Fruit fly (Drosophila melanogaster): ENCODE data around the gene CG7950.

Gene CG7950

DNA sequence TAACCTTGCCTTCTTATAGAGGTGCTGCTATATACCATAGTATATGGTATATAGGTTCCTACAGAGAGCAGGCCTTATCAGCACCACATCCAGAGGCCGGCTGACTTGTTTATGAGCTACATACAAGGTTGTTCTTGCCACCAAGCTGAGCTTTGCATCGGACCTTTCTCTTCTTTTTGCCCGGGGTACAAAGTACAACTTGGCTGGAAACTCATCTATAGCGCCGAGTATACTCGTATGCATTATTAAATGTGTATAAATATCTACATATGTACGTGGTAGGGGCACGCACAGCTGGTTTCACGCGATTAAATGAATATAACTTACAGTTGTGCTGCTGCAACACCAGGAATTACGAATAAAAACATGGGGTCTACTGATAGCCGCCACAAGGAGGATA lies 42.8 kb upstream of the CG7950 start (continued):
- no peak for TF ChIP-seq CG31627 (GFP tag; optimal IDR thresholded peaks at IDR 0.05)
- TF ChIP-seq cyc (GFP tag; optimal IDR thresholded peaks at IDR 0.05) = no peak
- peak; percentile 85 for TF ChIP-seq CG6854 (GFP tag; optimal IDR thresholded peaks at IDR 0.05)
- peak; percentile 18 for TF ChIP-seq achi (GFP tag; optimal IDR thresholded peaks at IDR 0.05)
- no peak for TF ChIP-seq OdsH (GFP tag; optimal IDR thresholded peaks at IDR 0.05)
- no peak for TF ChIP-seq CG11762 (GFP tag; optimal IDR thresholded peaks at IDR 0.05; ENCODE audit: insufficient read depth)
- no peak for TF ChIP-seq fd85E (GFP tag; optimal IDR thresholded peaks at IDR 0.05)
- peak; percentile 86 for TF ChIP-seq CG6276 (GFP tag; optimal IDR thresholded peaks at IDR 0.05)
- TF ChIP-seq CG10669 (GFP tag; optimal IDR thresholded peaks at IDR 0.05) = peak; percentile 67
- no peak; the same call in 2 of the 3 replicates for TF ChIP-seq CG6163 (GFP tag; IDR thresholded peaks at IDR 0.05)
- no peak for TF ChIP-seq CG10631 (GFP tag; optimal IDR thresholded peaks at IDR 0.05)
- no peak for TF ChIP-seq acj6 (GFP tag; optimal IDR thresholded peaks at IDR 0.05)
- TF ChIP-seq spab (GFP tag; optimal IDR thresholded peaks at IDR 0.05) = peak; percentile 77
- peak; percentile 88 for TF ChIP-seq CG6808 (GFP tag; optimal IDR thresholded peaks at IDR 0.05)
- TF ChIP-seq CG3032 (tag; optimal IDR thresholded peaks at IDR 0.05) = no peak
- peak; percentile 47; the same call in 2 of the 3 replicates for TF ChIP-seq CG8119 (GFP tag; IDR thresholded peaks at IDR 0.05)
- no peak for TF ChIP-seq Sox15 (GFP tag; optimal IDR thresholded peaks at IDR 0.05)
- peak; percentile 71 for TF ChIP-seq Eip78C (GFP tag)
- peak; percentile 18 for TF ChIP-seq CG8319 (GFP tag; optimal IDR thresholded peaks at IDR 0.05)
- TF ChIP-seq salr (GFP tag; optimal IDR thresholded peaks at IDR 0.05) = peak in 1 of 2 experiments; percentile 16
- TF ChIP-seq dac (GFP tag; optimal IDR thresholded peaks at IDR 0.05) = no peak
- TF ChIP-seq Hr4 (GFP tag; optimal IDR thresholded peaks at IDR 0.05) = no peak

DNA sequence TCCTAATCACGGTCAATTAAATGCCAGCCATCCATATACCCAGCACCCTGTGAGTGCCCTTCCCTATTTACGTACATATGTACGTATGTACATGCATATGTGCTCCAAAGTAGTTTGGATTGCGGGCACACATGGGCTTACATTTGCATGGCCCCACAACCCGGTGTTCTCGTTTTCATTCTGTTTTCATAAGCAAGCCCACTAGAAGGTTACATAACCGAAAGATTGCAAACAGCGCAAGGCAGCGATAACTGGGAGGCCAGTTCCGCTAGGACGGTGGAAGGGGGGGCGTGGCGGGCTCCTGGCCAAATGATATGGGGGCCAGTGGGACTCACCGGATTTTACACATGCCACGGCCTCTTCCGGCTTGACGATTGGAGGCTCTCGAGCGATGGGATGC lies 42.2 kb upstream of the CG7950 start:
- no peak for TF ChIP-seq CG15336 (GFP tag; IDR thresholded peaks at IDR 0.05)
- TF ChIP-seq CG10669 (GFP tag; optimal IDR thresholded peaks at IDR 0.05) = no peak
- no peak for TF ChIP-seq CG11762 (GFP tag; optimal IDR thresholded peaks at IDR 0.05; ENCODE audit: insufficient read depth)
- TF ChIP-seq dac (GFP tag; optimal IDR thresholded peaks at IDR 0.05) = no peak
- TF ChIP-seq fd85E (GFP tag; optimal IDR thresholded peaks at IDR 0.05) = no peak
- no peak for TF ChIP-seq CG34406 (GFP tag; optimal IDR thresholded peaks at IDR 0.05)
- TF ChIP-seq topi (GFP tag; optimal IDR thresholded peaks at IDR 0.05) = no peak
- no peak for TF ChIP-seq spab (GFP tag; optimal IDR thresholded peaks at IDR 0.05)
- no peak for TF ChIP-seq pdm3 (GFP tag; optimal IDR thresholded peaks at IDR 0.05)
- no peak for TF ChIP-seq Eip78C (GFP tag)
- TF ChIP-seq Blimp-1 (GFP tag; optimal IDR thresholded peaks at IDR 0.05) = no peak
- TF ChIP-seq ss (GFP tag; optimal IDR thresholded peaks at IDR 0.05) = no peak
- TF ChIP-seq Sox102F (GFP tag; optimal IDR thresholded peaks at IDR 0.05) = no peak
- no peak for TF ChIP-seq achi (GFP tag; optimal IDR thresholded peaks at IDR 0.05)
- TF ChIP-seq CG8119 (GFP tag; IDR thresholded peaks at IDR 0.05) = no peak
- no peak for TF ChIP-seq fkh (GFP tag; optimal IDR thresholded peaks at IDR 0.05)
- no peak for TF ChIP-seq CG11902 (GFP tag; optimal IDR thresholded peaks at IDR 0.05)
- no peak for TF ChIP-seq CG3032 (tag; optimal IDR thresholded peaks at IDR 0.05)
- TF ChIP-seq acj6 (GFP tag; optimal IDR thresholded peaks at IDR 0.05) = no peak
- no peak for TF ChIP-seq CG7368 (GFP tag; optimal IDR thresholded peaks at IDR 0.05)

DNA sequence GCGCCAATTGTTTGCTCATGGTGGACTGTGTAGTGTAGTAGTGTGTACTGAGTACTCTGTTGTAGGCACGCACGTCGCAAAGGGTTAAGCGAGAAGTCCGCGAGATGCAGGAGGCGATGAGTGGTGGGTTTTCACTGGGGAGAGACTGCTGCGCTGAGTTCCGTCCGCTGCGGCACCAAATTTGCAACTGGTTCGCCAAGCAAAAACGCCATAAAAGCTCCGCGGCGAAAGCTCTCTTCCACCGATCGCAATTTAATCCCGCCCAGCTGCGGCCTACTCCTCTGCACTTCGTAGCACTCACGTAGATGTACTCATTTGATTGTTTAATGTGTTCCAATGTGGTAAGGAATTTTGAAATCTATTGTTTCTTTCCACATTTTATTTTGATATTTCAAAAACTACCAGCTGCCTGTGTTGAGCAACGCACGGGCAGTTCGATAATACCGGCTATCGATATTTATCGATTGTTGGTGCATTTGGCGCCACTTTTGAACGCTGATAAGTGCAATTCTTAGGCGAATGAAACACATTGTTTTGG lies 41.6 kb upstream of the CG7950 start, which contains the start of gene CG7920:
Gene CG7920 (minus strand): TSS at position 308 of the 538 bp plus-strand sequence.
- TF ChIP-seq CG8632 (GFP tag; optimal IDR thresholded peaks at IDR 0.05) = no peak
- TF ChIP-seq Hr38 (GFP tag; optimal IDR thresholded peaks at IDR 0.05) = no peak
- TF ChIP-seq CG3032 (tag; optimal IDR thresholded peaks at IDR 0.05) = no peak
- peak; percentile 7 for TF ChIP-seq CG34406 (GFP tag; optimal IDR thresholded peaks at IDR 0.05)
- TF ChIP-seq Sox15 (GFP tag; optimal IDR thresholded peaks at IDR 0.05) = no peak
- no peak for TF ChIP-seq pdm3 (GFP tag; optimal IDR thresholded peaks at IDR 0.05)
- peak; percentile 65 for TF ChIP-seq CG3919 (GFP tag; optimal IDR thresholded peaks at IDR 0.05)
- peak; percentile 65 to 68 for TF ChIP-seq ss (GFP tag; optimal IDR thresholded peaks at IDR 0.05)
- no peak for TF ChIP-seq CG7368 (GFP tag; optimal IDR thresholded peaks at IDR 0.05)
- no peak for TF ChIP-seq CG11902 (GFP tag; optimal IDR thresholded peaks at IDR 0.05)
- TF ChIP-seq Ets96B (tag; optimal IDR thresholded peaks at IDR 0.05) = no peak
- TF ChIP-seq Gug (GFP tag; IDR thresholded peaks at IDR 0.05) = no peak
- no peak for TF ChIP-seq Eip93F (GFP tag; optimal IDR thresholded peaks at IDR 0.05)
- no peak for TF ChIP-seq Met (GFP tag; optimal IDR thresholded peaks at IDR 0.05)
- no peak for TF ChIP-seq CG4318 (GFP tag; optimal IDR thresholded peaks at IDR 0.05)
- TF ChIP-seq fd59A (GFP tag; optimal IDR thresholded peaks at IDR 0.05) = no peak
- peak; percentile 52 for TF ChIP-seq CG16779 (tag; optimal IDR thresholded peaks at IDR 0.05)
- peak; percentile 31 for TF ChIP-seq CG6808 (GFP tag; optimal IDR thresholded peaks at IDR 0.05)
- TF ChIP-seq CG8119 (GFP tag; IDR thresholded peaks at IDR 0.05) = peak; percentile 60; the same call in 2 of the 3 replicates
- peak; percentile 25 for TF ChIP-seq Sox102F (GFP tag; optimal IDR thresholded peaks at IDR 0.05)
- peak; percentile 13 for TF ChIP-seq cyc (GFP tag; optimal IDR thresholded peaks at IDR 0.05)
- TF ChIP-seq CG15336 (GFP tag; IDR thresholded peaks at IDR 0.05) = peak; percentile 46; the same call in 1 of the 2 replicates
- peak; percentile 16 for TF ChIP-seq CG6792 (GFP tag; optimal IDR thresholded peaks at IDR 0.05)
- TF ChIP-seq CG6163 (GFP tag; IDR thresholded peaks at IDR 0.05) = peak; percentile 61; the same call in 2 of the 3 replicates
- TF ChIP-seq acj6 (GFP tag; optimal IDR thresholded peaks at IDR 0.05) = no peak
- TF ChIP-seq CG1621 (tag; optimal IDR thresholded peaks at IDR 0.05) = peak; percentile 61
- no peak for TF ChIP-seq spab (GFP tag; optimal IDR thresholded peaks at IDR 0.05)
- no peak for TF ChIP-seq OdsH (GFP tag; optimal IDR thresholded peaks at IDR 0.05)
